Worm (Caenorhabditis elegans) whole organism, L4 larva: ENCODE measurements around the gene F57G4.10.

ENCODE experiments used
- Y75B8A.6 ChIP-seq: fragments of 200-800 bp; sonication (Bioruptor generic); IDR thresholded peaks from 2 replicates; pipeline ENCODE4 v1.3.6; 2022; ENCODE audit warnings: missing genetic modification reagents, missing genetic modification characterization, missing compliant biosample characterization
- lin-13 ChIP-seq: fragments of 150-350 bp; optimal IDR thresholded peaks from 2 replicates; lab custom pipeline; 2014; ENCODE audit warnings: missing biosample characterization, missing genetic modification reagents, missing genetic modification characterization

DNA sequence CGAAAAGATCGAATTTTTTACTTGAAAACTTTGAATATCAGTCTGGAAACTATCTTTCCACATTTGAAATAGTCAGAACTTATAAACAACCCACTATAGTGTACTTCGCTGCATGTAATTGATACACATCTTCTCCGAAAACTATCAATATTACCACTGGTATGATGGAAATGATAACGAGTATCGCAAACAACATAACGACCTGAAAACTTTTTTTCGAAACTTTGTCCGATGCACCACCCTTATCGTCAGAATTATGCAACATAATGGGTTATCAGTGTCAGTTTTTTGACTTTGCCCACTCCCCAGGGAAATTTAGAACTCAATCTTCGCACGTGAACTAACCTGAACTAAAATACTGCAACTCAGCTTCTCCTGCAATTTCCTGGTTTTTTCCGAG, 33.6 kb downstream of the F57G4.10 start:
- TF ChIP-seq Y75B8A.6 (GFP tag; lab: Robert Waterston, UW) (no peak), lin-13 (GFP tag; lab: Kevin White, UChicago) (no peak)
